Worm (Caenorhabditis elegans): Measurements from ENCODE around the gene F41E7.6.

F41E7.6 gene

ce11 chrX:10260035-10260434 lies 50.2 kb downstream of the F41E7.6 start, which contains the start of gene C32A9.1:
C32A9.1 (minus strand) TSS chrX:10260135.
- TF ChIP-seq B0261.1 (tag; optimal IDR thresholded peaks at IDR 0.05) (no peak), zim-3 (tag; optimal IDR thresholded peaks at IDR 0.05) (no peak), ama-1 (optimal IDR thresholded peaks at IDR 0.05) (no peak), ama-1 (GFP tag; optimal IDR thresholded peaks at IDR 0.05) (no peak), ztf-25 (GFP tag; IDR thresholded peaks at IDR 0.05) (no peak), lag-1 (GFP tag; IDR thresholded peaks at IDR 0.05) (no peak), egl-44 (GFP tag; IDR thresholded peaks at IDR 0.05) (no peak), efl-1 (GFP tag; optimal IDR thresholded peaks at IDR 0.05) (no peak), lsl-1 (GFP tag; optimal IDR thresholded peaks at IDR 0.05) (no peak), somi-1 (GFP tag; optimal IDR thresholded peaks at IDR 0.05) (no peak), ZK185.1 (tag; optimal IDR thresholded peaks at IDR 0.05; ENCODE audit: poor library complexity, severe bottlenecking) (no peak), mes-4 (tag; optimal IDR thresholded peaks at IDR 0.05) (no peak), hlh-12 (tag; optimal IDR thresholded peaks at IDR 0.05) (no peak), ceh-79 (tag; optimal IDR thresholded peaks at IDR 0.05) (no peak), ets-4 (GFP tag; optimal IDR thresholded peaks at IDR 0.05) (no peak)

Data from whole organism, young adult.